Worm (Caenorhabditis elegans): ENCODE measurements around the gene F01D5.5.

F01D5.5 gene

ce11 chrII:13981819-13982218, 20.3 kb downstream of the F01D5.5 start:
- TF ChIP-seq D2030.7 (GFP tag; IDR thresholded peaks at IDR 0.05) (no peak), snpc-4 (GFP tag; optimal IDR thresholded peaks at IDR 0.05) (no peak), snpc-4 (tag; optimal IDR thresholded peaks at IDR 0.05) (no peak), ZK185.1 (tag; optimal IDR thresholded peaks at IDR 0.05; ENCODE audit: poor library complexity, severe bottlenecking) (no peak), dpl-1 (GFP tag; optimal IDR thresholded peaks at IDR 0.05) (no peak), egrh-3 (GFP tag; IDR thresholded peaks at IDR 0.05) (no peak), pha-4 (tag; optimal IDR thresholded peaks at IDR 0.05) (no peak), nhr-179 (tag; optimal IDR thresholded peaks at IDR 0.05) (no peak), aptf-2 (GFP tag; conservative IDR thresholded peaks at IDR 0.05) (no peak), efl-1 (GFP tag; optimal IDR thresholded peaks at IDR 0.05) (no peak), nfyb-1 (GFP tag; IDR thresholded peaks at IDR 0.05) (no peak), bed-2 (GFP tag; IDR thresholded peaks at IDR 0.05) (no peak), F10E7.11 (tag; optimal IDR thresholded peaks at IDR 0.05) (no peak), tbp1 (GFP tag; optimal IDR thresholded peaks at IDR 0.05) (no peak), die-1 (tag; optimal IDR thresholded peaks at IDR 0.05) (no peak), ztf-22 (GFP tag; optimal IDR thresholded peaks at IDR 0.05) (no peak), zfh-2 (GFP tag; conservative IDR thresholded peaks at IDR 0.05) (no peak), hmg-1.2 (GFP tag; IDR thresholded peaks at IDR 0.05) (no peak), nhr-80 (tag; optimal IDR thresholded peaks at IDR 0.05) (no peak)

ce11 chrII:13981097-13981496, 21.0 kb downstream of the F01D5.5 start, which contains the start of gene Y39G8B.9:
Y39G8B.9 (plus strand) TSS chrII:13981365.
- no peak for TF ChIP-seq nhr-120 (GFP tag; IDR thresholded peaks at IDR 0.05)
- peak; percentile 25 for TF ChIP-seq nhr-80 (tag; optimal IDR thresholded peaks at IDR 0.05)

- no peak for TF ChIP-seq nhr-80 (tag; optimal IDR thresholded peaks at IDR 0.05)
- TF ChIP-seq fkh-3 (tag; optimal IDR thresholded peaks at IDR 0.05) = no peak
- TF ChIP-seq ztf-6 (GFP tag; IDR thresholded peaks at IDR 0.05) = no peak
- no peak for TF ChIP-seq nfya-2 (GFP tag; IDR thresholded peaks at IDR 0.05)
- no peak for TF ChIP-seq nhr-90 (tag; optimal IDR thresholded peaks at IDR 0.05)
- no peak for TF ChIP-seq egrh-3 (GFP tag; IDR thresholded peaks at IDR 0.05)
- no peak for TF ChIP-seq xnd-1 (tag; optimal IDR thresholded peaks at IDR 0.05)
- no peak for TF ChIP-seq hmg-1.2 (GFP tag; IDR thresholded peaks at IDR 0.05)
- no peak for TF ChIP-seq hsf-1 (GFP tag; IDR thresholded peaks at IDR 0.05)
- no peak for TF ChIP-seq aptf-2 (GFP tag; conservative IDR thresholded peaks at IDR 0.05)
- no peak for TF ChIP-seq chd-7 (tag; optimal IDR thresholded peaks at IDR 0.05)
Measured at ce11 chrII:13979833-13980513, 22.1 kb downstream of the F01D5.5 start, which contains the start of gene sre-48. sre-48 (minus strand) TSS chrII:13979883.

- TF ChIP-seq sptf-2 (GFP tag; optimal IDR thresholded peaks at IDR 0.05) (no peak), hsf-1 (GFP tag; IDR thresholded peaks at IDR 0.05) (peak; percentile 93), rpc-1 (optimal IDR thresholded peaks at IDR 0.05) (peak; percentile 31), rpc-1 (tag; optimal IDR thresholded peaks at IDR 0.05) (no peak), snpc-3.4 (tag; optimal IDR thresholded peaks at IDR 0.05) (no peak), snpc-1.3 (tag; optimal IDR thresholded peaks at IDR 0.05; ENCODE audit: insufficient read depth) (no peak), C17E4.6 (GFP tag; IDR thresholded peaks at IDR 0.05) (no peak), pbrm-1 (GFP tag; IDR thresholded peaks at IDR 0.05) (no peak)
Measured at ce11 chrII:13977701-13978100, 24.4 kb downstream of the F01D5.5 start.
